Fruit fly (Drosophila melanogaster) whole organism, embryonic: ENCODE measurements around the gene drongo.
A peak's percentile ranks its signal among the peaks of the same experiment; 100 is the strongest.

Experiments used
- Atf6 ChIP-seq: fragments of 200-800 bp; sonication (Bioruptor generic); IDR thresholded peaks from 2 replicates; pipeline ENCODE4 v1.3.6; 2022; ENCODE audit warnings: missing biosample characterization, missing genetic modification characterization
- BEAF-32 ChIP-seq: fragments of 200-800 bp; sonication (Bioruptor generic); optimal IDR thresholded peaks from 3 replicates; lab custom pipeline; 2017; ENCODE audit warnings: missing biosample characterization, missing genetic modification characterization, mild to moderate bottlenecking, moderate library complexity, missing genetic modification reagents
- Bdp1 ChIP-seq: fragments of 200-800 bp; sonication (Bioruptor generic); optimal IDR thresholded peaks from 3 replicates; lab custom pipeline; 2016; ENCODE audit warnings: missing biosample characterization, missing genetic modification characterization
- CG12071 ChIP-seq: fragments of 200-800 bp; sonication (Bioruptor generic); optimal IDR thresholded peaks from 3 replicates; lab custom pipeline; 2018; ENCODE audit warnings: missing biosample characterization, mild to moderate bottlenecking, missing genetic modification characterization
- CG12155 ChIP-seq: fragments of 200-800 bp; sonication (Bioruptor generic); optimal IDR thresholded peaks from 3 replicates; lab custom pipeline; 2016; ENCODE audit warnings: missing biosample characterization, missing genetic modification characterization
- CG1233 ChIP-seq: fragments of 200-800 bp; sonication (Bioruptor generic); optimal IDR thresholded peaks from 4 replicates; lab custom pipeline; 2018; ENCODE audit warnings: missing biosample characterization, mild to moderate bottlenecking, missing genetic modification characterization
- CG12391 ChIP-seq: fragments of 200-800 bp; sonication (Bioruptor generic); optimal IDR thresholded peaks from 3 replicates; lab custom pipeline; 2018; ENCODE audit warnings: missing biosample characterization, mild to moderate bottlenecking, missing genetic modification characterization, moderate library complexity
- CG15696 ChIP-seq: fragments of 200-800 bp; sonication (Bioruptor generic); optimal IDR thresholded peaks from 2 replicates; lab custom pipeline; 2019; ENCODE audit warnings: missing biosample characterization, mild to moderate bottlenecking, missing genetic modification characterization, moderate library complexity
- CG17912 ChIP-seq: fragments of 200-800 bp; sonication (Bioruptor generic); optimal IDR thresholded peaks from 2 replicates; lab custom pipeline; 2018; ENCODE audit warnings: missing biosample characterization, mild to moderate bottlenecking, missing genetic modification characterization
- CG32772 ChIP-seq: fragments of 200-800 bp; sonication (Bioruptor generic); IDR thresholded peaks from 2 replicates; pipeline ENCODE4 v1.3.6; 2022; ENCODE audit warnings: missing biosample characterization, missing genetic modification characterization
- CG3847 ChIP-seq: fragments of 200-800 bp; sonication (Bioruptor generic); IDR thresholded peaks from 2 replicates; pipeline ENCODE4 v1.3.6; 2022; ENCODE audit warnings: missing biosample characterization, missing genetic modification characterization
- CG43689 ChIP-seq: fragments of 200-800 bp; sonication (Bioruptor generic); IDR thresholded peaks from 2 replicates; pipeline ENCODE4 v1.3.6; 2022; ENCODE audit warnings: missing biosample characterization, missing genetic modification characterization
- CG4617 ChIP-seq: fragments of 200-800 bp; sonication (Bioruptor generic); optimal IDR thresholded peaks from 3 replicates; lab custom pipeline; 2016; ENCODE audit warnings: missing biosample characterization, missing genetic modification characterization, borderline replicate concordance
- CG6813 ChIP-seq: fragments of 200-800 bp; sonication (Bioruptor generic); optimal IDR thresholded peaks from 2 replicates; lab custom pipeline; 2017; ENCODE audit warnings: missing biosample characterization, missing genetic modification characterization, mild to moderate bottlenecking, moderate library complexity, missing genetic modification reagents
- CG8089 ChIP-seq: fragments of 200-800 bp; sonication (Bioruptor generic); optimal IDR thresholded peaks from 3 replicates; lab custom pipeline; 2016; ENCODE audit warnings: missing biosample characterization, missing genetic modification characterization
- CG8281 ChIP-seq: fragments of 200-800 bp; sonication (Bioruptor generic); optimal IDR thresholded peaks from 2 replicates; lab custom pipeline; 2018; ENCODE audit warnings: missing biosample characterization, mild to moderate bottlenecking, missing genetic modification characterization, moderate library complexity
- CG9609 ChIP-seq: fragments of 200-800 bp; sonication (Bioruptor generic); optimal IDR thresholded peaks from 3 replicates; lab custom pipeline; 2016; ENCODE audit warnings: missing biosample characterization, missing genetic modification characterization
- CG9797 ChIP-seq: fragments of 200-800 bp; sonication (Bioruptor generic); optimal IDR thresholded peaks from 3 replicates; lab custom pipeline; 2018; ENCODE audit warnings: missing biosample characterization, mild to moderate bottlenecking, missing genetic modification characterization
- Chrac-16 ChIP-seq: fragments of 200-800 bp; sonication (Bioruptor generic); optimal IDR thresholded peaks from 3 replicates; lab custom pipeline; 2016; ENCODE audit warnings: missing biosample characterization, missing genetic modification characterization
- Eip74EF ChIP-seq, 2 experiments: fragments of 200-800 bp in 1 of 2; fragments of >200 bp in 1 of 2; sonication (Bioruptor generic) in 1 of 2; optimal IDR thresholded peaks; 2 replicates each; lab custom pipeline; 2017 to 2019; ENCODE audit warnings: missing biosample characterization in 2 of 2, missing genetic modification characterization in 2 of 2, mild to moderate bottlenecking in 1 of 2, moderate library complexity in 1 of 2
- Ets97D ChIP-seq: fragments of 200-800 bp; sonication (Bioruptor generic); optimal IDR thresholded peaks from 3 replicates; lab custom pipeline; 2016; ENCODE audit warnings: missing biosample characterization, missing genetic modification characterization
- Hmr ChIP-seq: fragments of 200-800 bp; sonication (Bioruptor generic); optimal IDR thresholded peaks from 3 replicates; lab custom pipeline; 2017; ENCODE audit warnings: mild to moderate bottlenecking, missing biosample characterization, missing genetic modification reagents, missing genetic modification characterization
- Hr39 ChIP-seq: fragments of >200 bp; optimal IDR thresholded peaks from 2 replicates; lab custom pipeline; 2017
- MBD-R2 ChIP-seq: fragments of 200-800 bp; sonication (Bioruptor generic); IDR thresholded peaks from 2 replicates; pipeline ENCODE4 v1.3.6; 2022; ENCODE audit warnings: missing biosample characterization, missing genetic modification characterization
- MTF-1 ChIP-seq: fragments of 200-800 bp; sonication (Bioruptor generic); optimal IDR thresholded peaks from 2 replicates; lab custom pipeline; 2018; ENCODE audit warnings: missing biosample characterization, mild to moderate bottlenecking, missing genetic modification characterization, borderline replicate concordance
- Max ChIP-seq: fragments of 200-800 bp; sonication (Bioruptor generic); optimal IDR thresholded peaks from 2 replicates; lab custom pipeline; 2016; ENCODE audit warnings: missing biosample characterization, mild to moderate bottlenecking, missing genetic modification characterization
- Med ChIP-seq: fragments of 200-800 bp; sonication (Bioruptor generic); peaks from one replicate; lab custom pipeline; 2016; ENCODE audit warnings: missing biosample characterization, missing genetic modification characterization, mild to moderate bottlenecking, inconsistent platforms, moderate library complexity
- NfI ChIP-seq: fragments of 200-800 bp; sonication (Bioruptor generic); optimal IDR thresholded peaks from 3 replicates; lab custom pipeline; 2018; ENCODE audit warnings: missing biosample characterization, mild to moderate bottlenecking, missing genetic modification characterization, moderate library complexity
- Rfx ChIP-seq: fragments of 200-800 bp; sonication (Bioruptor generic); IDR thresholded peaks from 2 replicates; pipeline ENCODE4 v1.3.6; 2022; ENCODE audit warnings: missing biosample characterization, missing genetic modification characterization
- ab ChIP-seq: fragments of 200-800 bp; sonication (Bioruptor generic); optimal IDR thresholded peaks from 2 replicates; lab custom pipeline; 2016; ENCODE audit warnings: missing biosample characterization, missing genetic modification characterization
- ash1 ChIP-seq: fragments of 200-800 bp; sonication (Bioruptor generic); optimal IDR thresholded peaks from 2 replicates; lab custom pipeline; 2018; ENCODE audit warnings: missing biosample characterization, mild to moderate bottlenecking, missing genetic modification characterization
- bcd ChIP-seq: fragments of 200-800 bp; sonication (Bioruptor generic); optimal IDR thresholded peaks from 2 replicates; lab custom pipeline; 2017; ENCODE audit warnings: missing biosample characterization, mild to moderate bottlenecking, missing genetic modification characterization
- chn ChIP-seq: fragments of 200-800 bp; sonication (Bioruptor generic); optimal IDR thresholded peaks from 2 replicates; lab custom pipeline; 2016; ENCODE audit warnings: missing biosample characterization, missing genetic modification characterization
- cwo ChIP-seq: fragments of 200-800 bp; sonication (Bioruptor generic); optimal IDR thresholded peaks from 3 replicates; lab custom pipeline; 2017; ENCODE audit warnings: missing biosample characterization, missing genetic modification characterization, mild to moderate bottlenecking, moderate library complexity, missing genetic modification reagents
- dmrt99B ChIP-seq: fragments of 200-800 bp; sonication (Bioruptor generic); optimal IDR thresholded peaks from 2 replicates; lab custom pipeline; 2018; ENCODE audit warnings: missing biosample characterization, mild to moderate bottlenecking, missing genetic modification characterization, moderate library complexity
- gcm ChIP-seq: fragments of 200-800 bp; sonication (Bioruptor generic); optimal IDR thresholded peaks from 2 replicates; lab custom pipeline; 2019; ENCODE audit warnings: missing biosample characterization, mild to moderate bottlenecking, missing genetic modification characterization, moderate library complexity
- gsb ChIP-seq: fragments of 200-800 bp; sonication (Bioruptor generic); IDR thresholded peaks from 2 replicates; pipeline ENCODE4 v1.3.6; 2022; ENCODE audit warnings: missing biosample characterization, missing genetic modification characterization
- h ChIP-seq: fragments of >200 bp; optimal IDR thresholded peaks from 2 replicates; lab custom pipeline; 2017
- hth ChIP-seq: fragments of >200 bp; optimal IDR thresholded peaks from 2 replicates; lab custom pipeline; 2017; ENCODE audit warnings: inconsistent platforms
- jing ChIP-seq: fragments of 200-800 bp; sonication (Bioruptor generic); optimal IDR thresholded peaks from 2 replicates; lab custom pipeline; 2018; ENCODE audit warnings: missing biosample characterization, mild to moderate bottlenecking, missing genetic modification characterization
- maf-S ChIP-seq: fragments of 200-800 bp; sonication (Bioruptor generic); optimal IDR thresholded peaks from 2 replicates; lab custom pipeline; 2016; ENCODE audit warnings: missing biosample characterization, missing genetic modification characterization
- mam ChIP-seq: fragments of 200-800 bp; sonication (Bioruptor generic); optimal IDR thresholded peaks from 3 replicates; lab custom pipeline; 2016; ENCODE audit warnings: missing biosample characterization, missing genetic modification characterization
- odd ChIP-seq: fragments of 200-800 bp; sonication (Bioruptor generic); optimal IDR thresholded peaks from 2 replicates; lab custom pipeline; 2017; ENCODE audit warnings: missing biosample characterization, mild to moderate bottlenecking, missing genetic modification characterization
- otp ChIP-seq: fragments of 200-800 bp; sonication (Bioruptor generic); IDR thresholded peaks from 3 replicates; pipeline ENCODE4, ENCODE4 v1.3.6; 2022; ENCODE audit warnings: missing biosample characterization, missing genetic modification characterization
- phol ChIP-seq: fragments of 200-800 bp; sonication (Bioruptor generic); optimal IDR thresholded peaks from 3 replicates; lab custom pipeline; 2018; ENCODE audit warnings: missing biosample characterization, mild to moderate bottlenecking, missing genetic modification characterization, moderate library complexity
- rib ChIP-seq: fragments of 200-800 bp; sonication (Bioruptor generic); IDR thresholded peaks from 2 replicates; pipeline ENCODE4 v1.3.6; 2022; ENCODE audit warnings: missing biosample characterization, missing genetic modification characterization
- row ChIP-seq: fragments of 200-800 bp; sonication (Bioruptor generic); IDR thresholded peaks from 3 replicates; pipeline ENCODE4 v1.3.6; 2022; ENCODE audit warnings: missing biosample characterization, missing genetic modification characterization
- sd ChIP-seq: fragments of 200-800 bp; sonication (Bioruptor generic); optimal IDR thresholded peaks from 3 replicates; lab custom pipeline; 2018; ENCODE audit warnings: missing biosample characterization, mild to moderate bottlenecking, missing genetic modification characterization, moderate library complexity
- shn ChIP-seq: fragments of 200-800 bp; sonication (Bioruptor generic); optimal IDR thresholded peaks from 3 replicates; lab custom pipeline; 2016; ENCODE audit warnings: missing biosample characterization, missing genetic modification characterization
- sob ChIP-seq: fragments of 200-800 bp; sonication (Bioruptor generic); IDR thresholded peaks from 2 replicates; pipeline ENCODE4 v1.3.6; 2022; ENCODE audit warnings: missing biosample characterization, missing genetic modification characterization
- stc ChIP-seq: fragments of 200-800 bp; sonication (Bioruptor generic); IDR thresholded peaks from 2 replicates; pipeline ENCODE4 v1.3.6; 2022; ENCODE audit warnings: missing biosample characterization, missing genetic modification characterization
- tgo ChIP-seq: fragments of 200-800 bp; sonication (Bioruptor generic); IDR thresholded peaks from 3 replicates; pipeline ENCODE4 v1.3.6; 2022; ENCODE audit warnings: missing biosample characterization, missing genetic modification characterization

Gene drongo

DNA sequence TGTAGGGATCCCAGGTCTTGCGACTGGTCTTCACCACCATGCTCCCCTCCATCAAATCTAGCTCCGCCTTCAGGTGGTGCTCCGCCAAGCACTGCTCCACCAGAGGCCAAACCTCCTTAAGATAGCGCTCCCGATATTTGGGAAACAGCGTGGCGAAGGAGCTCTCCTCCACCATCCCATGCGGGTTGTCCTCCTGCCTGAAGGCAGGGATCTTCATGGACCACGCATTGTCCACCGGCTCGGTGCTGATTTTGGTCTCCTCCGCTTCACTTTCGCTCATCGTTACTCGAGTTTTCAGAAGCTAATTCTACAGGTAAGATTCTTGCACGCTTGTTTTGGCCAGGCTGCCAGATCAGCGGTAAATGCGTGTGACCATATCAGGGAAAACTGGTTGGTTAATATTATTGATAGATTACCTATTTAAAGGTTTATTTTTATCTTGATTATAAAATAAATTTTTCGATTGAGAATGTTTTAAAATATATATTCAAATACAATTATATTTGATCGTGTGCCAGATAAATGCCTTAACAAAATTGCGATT, 18.7 kb upstream of the drongo start, which contains the start of gene dbe (continued):
- TF ChIP-seq CG4617 (GFP tag; lab: Kevin White, UChicago) = peak; percentile 59
- no peak for TF ChIP-seq maf-S (GFP tag; lab: Kevin White, UChicago)
- no peak for TF ChIP-seq bcd (GFP tag; lab: Kevin White, UChicago)
- peak; percentile 33 for TF ChIP-seq CG3847 (GFP tag; lab: Robert Waterston, UW)
- no peak for TF ChIP-seq sd (tag; lab: Kevin White, UChicago)
- peak; percentile 57 for TF ChIP-seq row (GFP tag; lab: Robert Waterston, UW)
- peak; percentile 20 for TF ChIP-seq dmrt99B (tag; lab: Kevin White, UChicago)
- no peak for TF ChIP-seq Bdp1 (GFP tag; lab: Kevin White, UChicago)
- no peak for TF ChIP-seq CG9609 (GFP tag; lab: Kevin White, UChicago)
- TF ChIP-seq ash1 (GFP tag; lab: Kevin White, UChicago) = no peak
- TF ChIP-seq gsb = no peak
- TF ChIP-seq gcm (GFP tag; lab: Kevin White, UChicago) = no peak
- TF ChIP-seq CG9797 (GFP tag; lab: Kevin White, UChicago) = peak; percentile 11
- TF ChIP-seq Hr39 (lab: Kevin White, UChicago) = no peak
- TF ChIP-seq Rfx (GFP tag; lab: Robert Waterston, UW) = peak; percentile 45
- TF ChIP-seq Chrac-16 (GFP tag; lab: Kevin White, UChicago) = peak; percentile 7
- no peak for TF ChIP-seq otp (GFP tag; lab: Robert Waterston, UW)
- no peak for TF ChIP-seq CG17912
- no peak for TF ChIP-seq Atf6
- no peak for TF ChIP-seq CG1233 (GFP tag; lab: Kevin White, UChicago)
- TF ChIP-seq CG8089 (GFP tag; lab: Kevin White, UChicago) = no peak
- TF ChIP-seq sob (GFP tag; lab: Robert Waterston, UW) = no peak
- TF ChIP-seq chn (GFP tag; lab: Kevin White, UChicago) = no peak
- TF ChIP-seq NfI (GFP tag; lab: Kevin White, UChicago) = peak; percentile 15
- TF ChIP-seq odd (GFP tag; lab: Kevin White, UChicago) = no peak
- no peak for TF ChIP-seq ab
- no peak for TF ChIP-seq shn
- TF ChIP-seq CG15696 (tag; lab: Kevin White, UChicago) = no peak
- TF ChIP-seq CG8281 (tag; lab: Kevin White, UChicago) = no peak
- no peak for TF ChIP-seq CG6813 (GFP tag; lab: Kevin White, UChicago)
- peak; percentile 75 for TF ChIP-seq Med (GFP tag; lab: Kevin White, UChicago)
- TF ChIP-seq stc (GFP tag; lab: Robert Waterston, UW) = no peak
- no peak for TF ChIP-seq CG12071 (GFP tag; lab: Kevin White, UChicago)
- TF ChIP-seq cwo (GFP tag; lab: Kevin White, UChicago) = no peak
- no peak for TF ChIP-seq jing (GFP tag; lab: Kevin White, UChicago)
- TF ChIP-seq Ets97D = no peak
- peak; percentile 77 for TF ChIP-seq MBD-R2 (GFP tag; lab: Robert Waterston, UW)
- TF ChIP-seq phol (tag; lab: Kevin White, UChicago) = peak; percentile 8
- TF ChIP-seq mam (GFP tag; lab: Kevin White, UChicago) = peak; percentile 13
- no peak for TF ChIP-seq CG43689 (GFP tag; lab: Robert Waterston, UW)
- no peak for TF ChIP-seq rib (GFP tag; lab: Robert Waterston, UW)
- TF ChIP-seq Max (GFP tag; lab: Kevin White, UChicago) = peak; percentile 51
- no peak for TF ChIP-seq hth (lab: Kevin White, UChicago)
- TF ChIP-seq Hmr (GFP tag; lab: Kevin White, UChicago) = peak; percentile 10
- TF ChIP-seq BEAF-32 = peak; percentile 9
- no peak for TF ChIP-seq CG12155 (GFP tag; lab: Kevin White, UChicago)
- TF ChIP-seq CG32772 (GFP tag; lab: Robert Waterston, UW) = no peak
- TF ChIP-seq tgo (GFP tag; lab: Robert Waterston, UW) = no peak
- no peak for TF ChIP-seq h
- TF ChIP-seq CG12391 (tag; lab: Kevin White, UChicago) = peak; percentile 41
- no peak for TF ChIP-seq Eip74EF (GFP tag; optimal IDR thresholded peaks at IDR 0.05; lab: Kevin White, UChicago)
- no peak for TF ChIP-seq MTF-1 (GFP tag; lab: Kevin White, UChicago)
